Worm (Caenorhabditis elegans): ENCODE data around the gene daf-9.

daf-9 gene

DNA sequence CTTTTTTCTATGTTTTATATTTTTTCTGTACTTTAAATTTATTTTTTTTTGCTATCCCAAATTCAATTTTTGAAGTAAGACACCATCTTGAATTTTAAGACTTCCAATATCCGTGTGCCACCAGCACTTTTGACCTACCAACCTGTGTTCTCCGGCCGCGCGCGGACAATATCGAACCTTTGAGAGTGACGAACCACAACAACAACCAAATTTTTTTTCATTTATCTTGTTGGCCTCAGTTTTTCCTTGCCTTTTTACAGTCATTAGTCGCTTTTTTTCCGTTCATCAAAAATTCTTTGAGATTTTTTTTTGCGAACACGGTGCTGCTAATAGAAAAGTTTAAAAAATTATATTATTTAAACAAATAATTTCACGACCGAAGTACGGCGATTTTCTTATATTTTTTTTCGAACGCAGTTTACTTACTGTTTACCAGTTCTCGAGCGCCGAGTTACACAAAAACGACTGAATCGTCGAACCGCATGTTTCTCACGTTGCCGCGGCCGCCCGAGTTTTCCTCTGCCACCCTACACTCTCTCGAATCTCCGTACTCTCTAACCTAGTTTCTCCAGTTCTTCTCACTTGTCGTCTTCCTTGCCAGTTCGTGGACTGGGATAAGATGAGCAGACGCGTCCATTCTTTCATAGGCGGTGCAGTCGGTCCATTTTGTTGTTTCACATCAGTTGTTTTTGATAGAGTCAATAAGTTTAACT lies 43.4 kb downstream of the daf-9 start (continued):
- no peak for TF ChIP-seq rbr-2 (tag; optimal IDR thresholded peaks at IDR 0.05)
- TF ChIP-seq lin-13 (GFP tag; optimal IDR thresholded peaks at IDR 0.05): no peak
- no peak for TF ChIP-seq ceh-32 (tag; optimal IDR thresholded peaks at IDR 0.05; ENCODE audit: poor library complexity)
- TF ChIP-seq zfp-2 (tag; optimal IDR thresholded peaks at IDR 0.05): no peak
- no peak for TF ChIP-seq tag-97 (GFP tag; IDR thresholded peaks at IDR 0.05)
- no peak for TF ChIP-seq Y105C5A.15 (GFP tag; IDR thresholded peaks at IDR 0.05)
- TF ChIP-seq ztf-11 (tag; optimal IDR thresholded peaks at IDR 0.05): no peak
- no peak for TF ChIP-seq tra-1 (GFP tag; IDR thresholded peaks at IDR 0.05)
- TF ChIP-seq nhr-41 (GFP tag; IDR thresholded peaks at IDR 0.05): no peak
- no peak for TF ChIP-seq nhr-77 (tag; optimal IDR thresholded peaks at IDR 0.05)
- TF ChIP-seq dve-1 (tag; optimal IDR thresholded peaks at IDR 0.05; ENCODE audit: insufficient read depth): no peak
- TF ChIP-seq nhr-11 (tag; optimal IDR thresholded peaks at IDR 0.05): no peak
- no peak for TF ChIP-seq ceh-82 (tag; optimal IDR thresholded peaks at IDR 0.05)
- TF ChIP-seq Y5F2A.4 (GFP tag; optimal IDR thresholded peaks at IDR 0.05): no peak
- no peak for TF ChIP-seq T26A8.4 (GFP tag; IDR thresholded peaks at IDR 0.05)
- no peak for TF ChIP-seq D1046.2 (GFP tag; IDR thresholded peaks at IDR 0.05)
- TF ChIP-seq F44E2.7 (GFP tag; IDR thresholded peaks at IDR 0.05): no peak
- TF ChIP-seq mdl-1 (tag; optimal IDR thresholded peaks at IDR 0.05): peak in 1 of 2 experiments; percentile 56
- TF ChIP-seq php-3 (GFP tag; IDR thresholded peaks at IDR 0.05): no peak
- TF ChIP-seq Y48G9A.11 (GFP tag; IDR thresholded peaks at IDR 0.05): no peak
- no peak for TF ChIP-seq F49E8.2 (tag; optimal IDR thresholded peaks at IDR 0.05; ENCODE audit: borderline replicate concordance)
- TF ChIP-seq hlh-30 (tag; optimal IDR thresholded peaks at IDR 0.05; ENCODE audit: insufficient read depth): no peak
- TF ChIP-seq snpc-4 (tag; optimal IDR thresholded peaks at IDR 0.05): no peak
- no peak for TF ChIP-seq ztf-7 (tag; optimal IDR thresholded peaks at IDR 0.05)
- TF ChIP-seq daf-8 (GFP tag; IDR thresholded peaks at IDR 0.05): no peak
- no peak for TF ChIP-seq ceh-62 (tag; optimal IDR thresholded peaks at IDR 0.05)
- TF ChIP-seq mep-1 (tag; optimal IDR thresholded peaks at IDR 0.05): peak; percentile 3
- TF ChIP-seq mes-2 (tag; optimal IDR thresholded peaks at IDR 0.05; ENCODE audit: poor library complexity, severe bottlenecking): no peak
- TF ChIP-seq mxl-3 (GFP tag; optimal IDR thresholded peaks at IDR 0.05): peak; percentile 96
- TF ChIP-seq zag-1 (tag; optimal IDR thresholded peaks at IDR 0.05): no peak
- no peak for TF ChIP-seq lin-29 (GFP tag; IDR thresholded peaks at IDR 0.05)

DNA sequence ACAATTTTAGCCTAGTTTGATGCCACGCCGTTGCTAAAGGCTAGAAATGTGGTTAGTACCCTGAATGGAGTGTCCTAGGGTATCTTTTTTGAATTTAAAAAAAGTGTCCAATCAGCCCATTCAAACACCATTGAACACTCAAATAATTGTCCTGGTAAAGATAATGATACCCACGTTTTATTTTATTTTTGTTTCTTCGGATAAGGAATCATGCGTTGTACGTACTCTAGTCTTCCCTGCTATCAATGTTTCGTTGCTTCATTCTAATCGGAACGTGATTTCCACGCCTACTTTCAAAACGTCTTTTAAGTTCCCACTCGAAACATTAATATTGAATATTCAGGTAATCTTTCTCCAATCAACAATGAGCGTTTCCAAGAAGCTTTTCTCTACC lies 43.9 kb downstream of the daf-9 start, which contains the start of gene got-2.2:
TSS of gene got-2.2 (plus strand) at position 344 of the 394 bp plus-strand sequence.
- TF ChIP-seq lin-1 (GFP tag; IDR thresholded peaks at IDR 0.05) (no peak), php-3 (GFP tag; IDR thresholded peaks at IDR 0.05) (no peak), ctbp-1 (GFP tag; IDR thresholded peaks at IDR 0.05) (no peak), rbr-2 (tag; optimal IDR thresholded peaks at IDR 0.05) (no peak), tag-97 (GFP tag; IDR thresholded peaks at IDR 0.05) (no peak), zip-11 (GFP tag; IDR thresholded peaks at IDR 0.05) (no peak), ZK546.5 (tag; optimal IDR thresholded peaks at IDR 0.05) (no peak), daf-12 (tag; optimal IDR thresholded peaks at IDR 0.05) (no peak), T26A8.4 (GFP tag; IDR thresholded peaks at IDR 0.05) (no peak), egl-27 (tag; optimal IDR thresholded peaks at IDR 0.05) (no peak), pqm-1 (tag; optimal IDR thresholded peaks at IDR 0.05) (no peak), tra-1 (GFP tag; IDR thresholded peaks at IDR 0.05) (no peak), nhr-77 (tag; optimal IDR thresholded peaks at IDR 0.05) (peak; percentile 21), nhr-76 (tag; optimal IDR thresholded peaks at IDR 0.05) (no peak), dpl-1 (GFP tag; optimal IDR thresholded peaks at IDR 0.05) (no peak), nhr-237 (tag; optimal IDR thresholded peaks at IDR 0.05) (no peak), Y105C5A.15 (GFP tag; IDR thresholded peaks at IDR 0.05) (no peak), dmd-9 (GFP tag; IDR thresholded peaks at IDR 0.05) (no peak), ztf-11 (tag; optimal IDR thresholded peaks at IDR 0.05) (no peak), ama-1 (optimal IDR thresholded peaks at IDR 0.05) (no peak), mxl-3 (GFP tag; optimal IDR thresholded peaks at IDR 0.05) (no peak), hlh-11 (tag; optimal IDR thresholded peaks at IDR 0.05) (peak; percentile 13), lin-13 (GFP tag; optimal IDR thresholded peaks at IDR 0.05) (no peak), nhr-25 (tag; optimal IDR thresholded peaks at IDR 0.05; ENCODE audit: borderline replicate concordance, insufficient read depth) (no peak), ztf-7 (tag; optimal IDR thresholded peaks at IDR 0.05) (no peak), nhr-10 (tag; optimal IDR thresholded peaks at IDR 0.05) (peak; percentile 24), hlh-30 (tag; optimal IDR thresholded peaks at IDR 0.05; ENCODE audit: insufficient read depth) (peak; percentile 42), jun-1 (tag; optimal IDR thresholded peaks at IDR 0.05) (no peak), nhr-41 (GFP tag; IDR thresholded peaks at IDR 0.05) (no peak), daf-8 (GFP tag; IDR thresholded peaks at IDR 0.05) (no peak), mep-1 (tag; optimal IDR thresholded peaks at IDR 0.05) (no peak), R02D3.7 (tag; optimal IDR thresholded peaks at IDR 0.05) (no peak), unc-39 (tag; optimal IDR thresholded peaks at IDR 0.05) (no peak)
